Fruit fly (Drosophila melanogaster) whole organism, wandering third instar larva: ENCODE measurements around the gene Ugt37C2.

Source experiments
- Hnf4 ChIP-seq: fragments of 200-800 bp; sonication (Bioruptor generic); optimal IDR thresholded peaks from 2 replicates; lab custom pipeline; 2016; ENCODE audit warnings: missing biosample characterization, mild to moderate bottlenecking, missing genetic modification characterization
- N ChIP-seq: fragments of >200 bp; optimal IDR thresholded peaks from 2 replicates; lab custom pipeline; 2018; ENCODE audit warnings: missing biosample characterization, missing external identifiers, missing genetic modification characterization
- Sp1 ChIP-seq: fragments of 200-800 bp; sonication (Bioruptor generic); optimal IDR thresholded peaks from 3 replicates; lab custom pipeline; 2019; ENCODE audit warnings: missing biosample characterization, mild to moderate bottlenecking, missing genetic modification characterization, moderate library complexity
- br ChIP-seq: fragments of 200-800 bp; sonication (Bioruptor generic); optimal IDR thresholded peaks from 2 replicates; lab custom pipeline; 2016; ENCODE audit warnings: missing biosample characterization, missing genetic modification characterization
- psq ChIP-seq: fragments of 200-800 bp; sonication (Bioruptor generic); optimal IDR thresholded peaks from 3 replicates; lab custom pipeline; 2017; ENCODE audit warnings: missing biosample characterization, mild to moderate bottlenecking, missing genetic modification characterization, moderate library complexity
- sage ChIP-seq: fragments of 200-800 bp; sonication (Bioruptor generic); optimal IDR thresholded peaks from 2 replicates; lab custom pipeline; 2016; ENCODE audit warnings: missing biosample characterization, mild to moderate bottlenecking, missing genetic modification characterization
- sv ChIP-seq: fragments of 200-800 bp; sonication (Bioruptor generic); optimal IDR thresholded peaks from 3 replicates; lab custom pipeline; 2016; ENCODE audit warnings: missing biosample characterization, missing genetic modification characterization

- TF ChIP-seq sv: no peak
- TF ChIP-seq psq (GFP tag; lab: Kevin White, UChicago): no peak
- TF ChIP-seq br (GFP tag; lab: Kevin White, UChicago): no peak
- no peak for TF ChIP-seq N (GFP tag; lab: Kevin White, UChicago)
- no peak for TF ChIP-seq Hnf4 (GFP tag; lab: Kevin White, UChicago)
- TF ChIP-seq sage (GFP tag; lab: Kevin White, UChicago): no peak
- TF ChIP-seq Sp1 (GFP tag; lab: Kevin White, UChicago): no peak
These were observed 27.0 kb downstream of the Ugt37C2 start, which contains the start of gene CG13280 for dm6 chr2L:16820993-16821392.
